Fruit fly (Drosophila melanogaster) whole organism, adult: ENCODE measurements around the gene Ude.

ENCODE experiments used
- CG33017 ChIP-seq: fragments of 200-800 bp; sonication (Bioruptor generic); optimal IDR thresholded peaks from 2 replicates; lab custom pipeline; 2018; ENCODE audit warnings: missing biosample characterization, mild to moderate bottlenecking, missing genetic modification characterization, moderate library complexity
- kay ChIP-seq: fragments of 200-800 bp; sonication (Bioruptor generic); peaks from one replicate; lab custom pipeline; 2016; ENCODE audit warnings: missing biosample characterization, missing genetic modification characterization, borderline replicate concordance

DNA sequence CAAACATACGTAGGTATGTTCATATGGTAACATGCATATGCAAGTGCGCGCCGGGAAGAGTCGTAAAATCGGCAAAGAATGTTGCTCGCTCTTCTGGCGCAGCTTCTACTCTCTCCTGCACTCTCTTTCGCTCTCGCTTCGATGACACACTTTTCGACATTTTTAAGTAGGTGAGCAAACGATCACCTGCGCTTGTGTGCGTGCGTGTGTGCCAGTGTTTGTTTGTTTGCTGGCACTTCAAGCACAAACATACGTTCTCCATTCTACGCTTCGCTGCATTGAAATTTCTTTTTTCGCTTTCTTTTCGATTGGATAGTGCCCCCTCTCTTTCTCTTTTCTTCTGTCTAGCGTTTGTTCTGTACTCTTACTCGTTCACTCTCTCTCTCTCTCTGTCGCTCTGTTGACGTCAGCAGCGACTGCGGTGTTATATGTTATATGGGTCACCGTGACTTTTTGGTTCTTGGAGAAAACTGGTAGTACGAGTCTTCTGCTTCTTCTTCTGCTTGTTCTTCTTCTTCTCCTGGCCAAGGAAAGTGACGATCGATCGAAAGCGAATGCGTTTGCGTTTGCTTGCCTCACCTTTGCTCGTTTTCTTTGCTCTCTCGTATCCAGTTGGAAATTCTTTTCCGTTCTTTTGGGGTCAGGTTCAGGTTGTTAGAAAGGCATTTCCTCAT lies 31.7 kb downstream of the Ude start:
- TF ChIP-seq kay (GFP tag; lab: Kevin White, UChicago): no peak
- no peak for TF ChIP-seq CG33017 (tag; lab: Kevin White, UChicago)
